Fruit fly (Drosophila melanogaster) whole organism, embryonic: ENCODE measurements around the gene CG6753.

Source experiments
- Bdp1 ChIP-seq: fragments of 200-800 bp; sonication (Bioruptor generic); optimal IDR thresholded peaks from 3 replicates; lab custom pipeline; 2016; ENCODE audit warnings: missing biosample characterization, missing genetic modification characterization
- CG14860 ChIP-seq: fragments of 200-800 bp; sonication (Bioruptor generic); IDR thresholded peaks from 3 replicates; pipeline ENCODE4 v1.3.6; 2022; ENCODE audit warnings: missing biosample characterization, missing genetic modification characterization; ENCODE audit not compliant: partially characterized antibody
- CG15269 ChIP-seq: fragments of 200-800 bp; sonication (Bioruptor generic); optimal IDR thresholded peaks from 2 replicates; lab custom pipeline; 2018; ENCODE audit warnings: missing biosample characterization, mild to moderate bottlenecking, missing genetic modification characterization, moderate library complexity
- CG2120 ChIP-seq: fragments of 200-800 bp; sonication (Bioruptor generic); optimal IDR thresholded peaks from 3 replicates; lab custom pipeline; 2016; ENCODE audit warnings: missing biosample characterization, missing genetic modification characterization
- CG31224 ChIP-seq: fragments of 200-800 bp; sonication (Bioruptor generic); IDR thresholded peaks from 2 replicates; pipeline ENCODE4 v1.3.6; 2022; ENCODE audit warnings: missing biosample characterization, missing genetic modification characterization
- CG31441 ChIP-seq: fragments of 200-800 bp; sonication (Bioruptor generic); IDR thresholded peaks from 2 replicates; pipeline ENCODE4 v1.3.6; 2022; ENCODE audit warnings: missing biosample characterization, missing genetic modification characterization
- CG33557 ChIP-seq: fragments of 200-800 bp; sonication (Bioruptor generic); optimal IDR thresholded peaks from 2 replicates; lab custom pipeline; 2019; ENCODE audit warnings: missing biosample characterization, mild to moderate bottlenecking, missing genetic modification characterization, moderate library complexity
- CG42726 ChIP-seq: fragments of 200-800 bp; sonication (Bioruptor generic); IDR thresholded peaks from 2 replicates; pipeline ENCODE4 v1.3.6; 2022; ENCODE audit warnings: missing biosample characterization, missing genetic modification characterization; ENCODE audit not compliant: partially characterized antibody
- HHEX ChIP-seq: fragments of 200-800 bp; sonication (Bioruptor generic); optimal IDR thresholded peaks from 3 replicates; lab custom pipeline; 2017; ENCODE audit warnings: missing biosample characterization, mild to moderate bottlenecking, missing genetic modification characterization, missing genetic modification reagents
- HmgD ChIP-seq: fragments of 200-800 bp; sonication (Bioruptor generic); optimal IDR thresholded peaks from 3 replicates; lab custom pipeline; 2016; ENCODE audit warnings: missing biosample characterization, missing genetic modification characterization
- MESR4 ChIP-seq: fragments of 200-800 bp; sonication (Bioruptor generic); optimal IDR thresholded peaks from 2 replicates; lab custom pipeline; 2018; ENCODE audit warnings: missing biosample characterization, mild to moderate bottlenecking, missing genetic modification characterization, moderate library complexity
- Mrtf ChIP-seq: fragments of 200-800 bp; sonication (Bioruptor generic); IDR thresholded peaks from 3 replicates; pipeline ENCODE4 v1.3.6; 2022; ENCODE audit warnings: missing biosample characterization, missing genetic modification characterization
- Myb ChIP-seq: fragments of 200-800 bp; sonication (Bioruptor generic); optimal IDR thresholded peaks from 2 replicates; lab custom pipeline; 2016; ENCODE audit warnings: missing biosample characterization, missing genetic modification characterization
- NK7.1 ChIP-seq: fragments of 200-800 bp; sonication (Bioruptor generic); optimal IDR thresholded peaks from 3 replicates; lab custom pipeline; 2016; ENCODE audit warnings: missing biosample characterization, missing genetic modification characterization
- Opbp ChIP-seq: fragments of 200-800 bp; sonication (Bioruptor generic); IDR thresholded peaks from 3 replicates; pipeline ENCODE4 v1.3.6; 2022; ENCODE audit warnings: missing biosample characterization, missing genetic modification characterization; ENCODE audit not compliant: partially characterized antibody
- Rfx ChIP-seq: fragments of 200-800 bp; sonication (Bioruptor generic); IDR thresholded peaks from 2 replicates; pipeline ENCODE4 v1.3.6; 2022; ENCODE audit warnings: missing biosample characterization, missing genetic modification characterization
- Rx ChIP-seq: fragments of 200-800 bp; sonication (Bioruptor generic); IDR thresholded peaks from 2 replicates; pipeline ENCODE4 v1.3.6; 2022; ENCODE audit warnings: missing biosample characterization, missing genetic modification characterization
- Stat92E ChIP-seq, 3 experiments: fragments of >200 bp in 2 of 3; fragments of 200-800 bp in 1 of 3; sonication (Bioruptor generic) in 1 of 3; optimal IDR thresholded peaks; 2 replicates each; lab custom pipeline; 2017 to 2019; ENCODE audit warnings: missing biosample characterization in 3 of 3, missing genetic modification characterization in 3 of 3, mild to moderate bottlenecking in 1 of 3, moderate library complexity in 1 of 3
- YL-1 ChIP-seq: fragments of 200-800 bp; sonication (Bioruptor generic); optimal IDR thresholded peaks from 3 replicates; lab custom pipeline; 2017; ENCODE audit warnings: missing biosample characterization, mild to moderate bottlenecking, missing genetic modification characterization
- bigmax ChIP-seq: fragments of 200-800 bp; sonication (Bioruptor generic); optimal IDR thresholded peaks from 2 replicates; lab custom pipeline; 2018; ENCODE audit warnings: missing biosample characterization, mild to moderate bottlenecking, missing genetic modification characterization
- ci ChIP-seq: fragments of 200-800 bp; sonication (Bioruptor generic); IDR thresholded peaks from 3 replicates; pipeline ENCODE4 v1.3.6; 2022; ENCODE audit warnings: missing biosample characterization, missing genetic modification characterization
- crc ChIP-seq: fragments of 200-800 bp; sonication (Bioruptor generic); optimal IDR thresholded peaks from 2 replicates; lab custom pipeline; 2016; ENCODE audit warnings: missing biosample characterization, missing genetic modification characterization
- croc ChIP-seq: fragments of 200-800 bp; sonication (Bioruptor generic); conservative IDR thresholded peaks from 3 replicates; pipeline ENCODE4 v1.3.6; 2022; ENCODE audit warnings: missing biosample characterization, missing genetic modification characterization
- dm ChIP-seq: fragments of 200-800 bp; sonication (Bioruptor generic); optimal IDR thresholded peaks from 3 replicates; lab custom pipeline; 2016; ENCODE audit warnings: missing biosample characterization, missing genetic modification characterization
- emc ChIP-seq: fragments of 200-800 bp; sonication (Bioruptor generic); optimal IDR thresholded peaks from 2 replicates; lab custom pipeline; 2016; ENCODE audit warnings: missing biosample characterization, missing genetic modification characterization
- fd64A ChIP-seq: fragments of 200-800 bp; sonication (Bioruptor generic); optimal IDR thresholded peaks from 3 replicates; lab custom pipeline; 2018; ENCODE audit warnings: missing biosample characterization, mild to moderate bottlenecking, missing genetic modification characterization
- gt ChIP-seq: fragments of 200-800 bp; sonication (Bioruptor generic); IDR thresholded peaks from 2 replicates; pipeline ENCODE4 v1.3.6; 2022; ENCODE audit warnings: missing biosample characterization, missing genetic modification characterization
- h ChIP-seq: fragments of >200 bp; optimal IDR thresholded peaks from 2 replicates; lab custom pipeline; 2017
- lilli ChIP-seq: fragments of 200-800 bp; sonication (Bioruptor generic); optimal IDR thresholded peaks from 3 replicates; lab custom pipeline; 2016; ENCODE audit warnings: missing biosample characterization, missing genetic modification characterization
- peb ChIP-seq: fragments of 200-800 bp; sonication (Bioruptor generic); IDR thresholded peaks from 2 replicates; pipeline ENCODE4 v1.3.6; 2022; ENCODE audit warnings: missing biosample characterization, missing genetic modification characterization
- pzg ChIP-seq: fragments of 200-800 bp; sonication (Bioruptor generic); optimal IDR thresholded peaks from 3 replicates; lab custom pipeline; 2018; ENCODE audit warnings: missing biosample characterization, mild to moderate bottlenecking, missing genetic modification characterization, moderate library complexity
- sd ChIP-seq: fragments of 200-800 bp; sonication (Bioruptor generic); optimal IDR thresholded peaks from 3 replicates; lab custom pipeline; 2018; ENCODE audit warnings: missing biosample characterization, mild to moderate bottlenecking, missing genetic modification characterization, moderate library complexity
- sug ChIP-seq: fragments of 200-800 bp; optimal IDR thresholded peaks from 2 replicates; lab custom pipeline; 2019; ENCODE audit warnings: missing biosample characterization, mild to moderate bottlenecking, missing genetic modification characterization, moderate library complexity
- tll ChIP-seq, 2 experiments: fragments of 200-800 bp in 1 of 2; fragments of >200 bp in 1 of 2; sonication (Bioruptor generic) in 1 of 2; optimal IDR thresholded peaks; 2 replicates each; lab custom pipeline; 2017 to 2019; ENCODE audit warnings: missing biosample characterization in 2 of 2, missing genetic modification characterization in 2 of 2, mild to moderate bottlenecking in 1 of 2, moderate library complexity in 1 of 2
- unc-4 ChIP-seq: fragments of 200-800 bp; sonication (Bioruptor generic); IDR thresholded peaks from 2 replicates; pipeline ENCODE4 v1.3.6; 2022; ENCODE audit warnings: missing biosample characterization, missing genetic modification characterization; ENCODE audit not compliant: partially characterized antibody
- vfl ChIP-seq: fragments of 200-800 bp; sonication (Bioruptor generic); optimal IDR thresholded peaks from 2 replicates; lab custom pipeline; 2016; ENCODE audit warnings: missing biosample characterization, missing genetic modification characterization
- wdn ChIP-seq: fragments of 200-800 bp; sonication (Bioruptor generic); IDR thresholded peaks from 2 replicates; pipeline ENCODE4 v1.3.6; 2022; ENCODE audit warnings: missing biosample characterization, missing genetic modification characterization

CG6753 gene

dm6 chr3R:12637961-12638531 is 4.2 kb downstream of the CG6753 start, which contains the start of gene CG11608 (continued):
- TF ChIP-seq Stat92E (GFP tag; optimal IDR thresholded peaks at IDR 0.05; lab: Kevin White, UChicago) (no peak), Opbp (peak; percentile 15; the same call in 1 of the 3 replicates), CG31441 (GFP tag; lab: Robert Waterston, UW) (no peak), CG31224 (GFP tag; lab: Robert Waterston, UW) (no peak)

DNA sequence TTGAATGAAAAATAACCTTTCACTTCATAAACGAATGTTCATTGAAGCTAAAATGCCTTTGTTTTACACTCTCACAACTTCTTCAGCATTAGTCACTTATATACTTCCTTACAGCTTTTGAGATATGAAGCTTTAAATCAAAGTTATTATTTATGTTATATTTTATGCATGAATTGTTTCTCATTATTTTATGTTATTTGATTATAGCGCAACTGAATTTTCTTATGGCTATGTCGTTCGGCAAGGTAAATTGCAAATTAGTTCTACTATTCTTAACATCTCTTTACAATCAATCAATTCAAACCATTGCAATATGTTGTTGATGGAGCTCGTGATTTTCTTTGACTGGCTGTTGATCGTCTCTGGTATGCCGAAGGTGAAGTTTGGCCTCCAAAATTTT is 6.0 kb downstream of the CG6753 start, which contains the start of gene CG11600:
CG11600 (plus strand) TSS at position 301 of the 400 bp plus-strand sequence.
- TF ChIP-seq bigmax (GFP tag; lab: Kevin White, UChicago) (no peak), h (lab: Kevin White, UChicago) (no peak), vfl (GFP tag; lab: Kevin White, UChicago) (no peak), Rfx (GFP tag; lab: Robert Waterston, UW) (no peak), CG33557 (GFP tag; lab: Kevin White, UChicago) (no peak), pzg (GFP tag; lab: Kevin White, UChicago) (no peak), CG15269 (tag; lab: Kevin White, UChicago) (no peak), CG2120 (GFP tag; lab: Kevin White, UChicago) (no peak), Mrtf (GFP tag; lab: Robert Waterston, UW) (no peak), ci (GFP tag; lab: Robert Waterston, UW) (no peak), Stat92E (GFP tag; optimal IDR thresholded peaks at IDR 0.05; lab: Kevin White, UChicago) (no peak), HHEX (GFP tag; lab: Kevin White, UChicago) (no peak), HmgD (no peak), CG42726 (GFP tag; lab: Robert Waterston, UW) (no peak), tll (GFP tag; optimal IDR thresholded peaks at IDR 0.05; lab: Kevin White, UChicago) (no peak), emc (no peak), sd (tag; lab: Kevin White, UChicago) (no peak), YL-1 (GFP tag; lab: Kevin White, UChicago) (no peak), fd64A (GFP tag; lab: Kevin White, UChicago) (no peak)

- no peak for TF ChIP-seq lilli (GFP tag; lab: Kevin White, UChicago)
- TF ChIP-seq NK7.1 (GFP tag; lab: Kevin White, UChicago), result no peak
- TF ChIP-seq Rx (GFP tag; lab: Robert Waterston, UW), result no peak
- TF ChIP-seq Bdp1, result no peak
- no peak for TF ChIP-seq croc (GFP tag; lab: Robert Waterston, UW)
- no peak for TF ChIP-seq wdn
- TF ChIP-seq MESR4 (GFP tag; lab: Kevin White, UChicago), result no peak
- no peak for TF ChIP-seq CG14860 (GFP tag; lab: Robert Waterston, UW)
- no peak for TF ChIP-seq sug
- no peak for TF ChIP-seq dm
- TF ChIP-seq unc-4 (GFP tag; lab: Robert Waterston, UW), result no peak
- TF ChIP-seq Myb (GFP tag; lab: Kevin White, UChicago), result no peak
- TF ChIP-seq peb (GFP tag; lab: Robert Waterston, UW), result no peak
- TF ChIP-seq crc, result no peak
- TF ChIP-seq gt, result no peak
- TF ChIP-seq CG31224 (GFP tag; lab: Robert Waterston, UW), result no peak
Observed at dm6 chr3R:12634617-12635016, 7.7 kb downstream of the CG6753 start, which contains the start of gene CG11598. CG11598 (plus strand) TSS chr3R:12634917.
